Worm (Caenorhabditis elegans) whole organism, L4/young adult: Measurements from ENCODE around the gene T06A10.106.

Experiments
- W03F9.2 ChIP-seq: fragments of 150-350 bp; optimal IDR thresholded peaks from 2 replicates; lab custom pipeline; 2014; ENCODE audit warnings: missing biosample characterization, missing genetic modification characterization
- him-1 ChIP-seq: sonication (generic microtip); optimal IDR thresholded peaks from 2 replicates; lab custom pipeline; 2016; ENCODE audit warnings: missing genotype, missing genetic modification reagents, missing genetic modification characterization, missing compliant biosample characterization

ce11 chrIV:16860702-16861101 lies 8.1 kb downstream of the T06A10.106 start:
- no peak for TF ChIP-seq him-1 (tag; lab: Kevin White, UChicago)
- no peak for TF ChIP-seq W03F9.2 (tag; lab: Kevin White, UChicago)
